Fruit fly (Drosophila melanogaster) whole organism, embryonic: ENCODE results near the gene Pkg21D.
A peak's percentile ranks its signal among the peaks of the same experiment; 100 is the strongest.

ENCODE experiments used
- CG11093 ChIP-seq: fragments of 200-800 bp; sonication (Bioruptor generic); IDR thresholded peaks from 3 replicates; pipeline ENCODE4 v1.3.6; 2022; ENCODE audit warnings: missing biosample characterization, missing genetic modification characterization
- CG12942 ChIP-seq: fragments of 200-800 bp; sonication (Bioruptor generic); optimal IDR thresholded peaks from 3 replicates; lab custom pipeline; 2016; ENCODE audit warnings: missing biosample characterization, missing genetic modification characterization
- CG13296 ChIP-seq: fragments of 200-800 bp; sonication (Bioruptor generic); optimal IDR thresholded peaks from 3 replicates; lab custom pipeline; 2018; ENCODE audit warnings: missing biosample characterization, mild to moderate bottlenecking, missing genetic modification characterization
- CG14441 ChIP-seq: fragments of 200-800 bp; sonication (Bioruptor generic); IDR thresholded peaks from 2 replicates; pipeline ENCODE4 v1.3.6; 2022; ENCODE audit warnings: missing biosample characterization, missing genetic modification characterization
- CG15514 ChIP-seq: fragments of 200-800 bp; sonication (Bioruptor generic); optimal IDR thresholded peaks from 3 replicates; lab custom pipeline; 2017; ENCODE audit warnings: missing biosample characterization, missing genetic modification characterization, mild to moderate bottlenecking, moderate library complexity, missing genetic modification reagents
- CG16779 ChIP-seq: fragments of 200-800 bp; sonication (Bioruptor generic); IDR thresholded peaks from 2 replicates; pipeline ENCODE4 v1.3.6; 2022; ENCODE audit warnings: missing biosample characterization, missing genetic modification characterization
- CG18599 ChIP-seq: fragments of 200-800 bp; sonication (Bioruptor generic); optimal IDR thresholded peaks from 3 replicates; lab custom pipeline; 2017; ENCODE audit warnings: missing biosample characterization, missing genetic modification characterization, mild to moderate bottlenecking, moderate library complexity, missing genetic modification reagents
- CG2120 ChIP-seq: fragments of 200-800 bp; sonication (Bioruptor generic); optimal IDR thresholded peaks from 3 replicates; lab custom pipeline; 2016; ENCODE audit warnings: missing biosample characterization, missing genetic modification characterization
- CG2202 ChIP-seq: fragments of 200-800 bp; sonication (Bioruptor generic); optimal IDR thresholded peaks from 2 replicates; lab custom pipeline; 2018; ENCODE audit warnings: missing biosample characterization, mild to moderate bottlenecking, missing genetic modification characterization
- CG2678 ChIP-seq: fragments of 200-800 bp; sonication (Bioruptor generic); optimal IDR thresholded peaks from 3 replicates; lab custom pipeline; 2019; ENCODE audit warnings: missing biosample characterization, mild to moderate bottlenecking, missing genetic modification characterization, moderate library complexity
- CG34376 ChIP-seq: fragments of 200-800 bp; sonication (Bioruptor generic); optimal IDR thresholded peaks from 2 replicates; lab custom pipeline; 2018; ENCODE audit warnings: missing biosample characterization, mild to moderate bottlenecking, missing genetic modification characterization
- CG3847 ChIP-seq: fragments of 200-800 bp; sonication (Bioruptor generic); IDR thresholded peaks from 2 replicates; pipeline ENCODE4 v1.3.6; 2022; ENCODE audit warnings: missing biosample characterization, missing genetic modification characterization
- CG4360 ChIP-seq: fragments of 200-800 bp; sonication (Bioruptor generic); IDR thresholded peaks from 2 replicates; pipeline ENCODE4 v1.3.6; 2022; ENCODE audit warnings: missing biosample characterization, missing genetic modification characterization
- CG4617 ChIP-seq: fragments of 200-800 bp; sonication (Bioruptor generic); optimal IDR thresholded peaks from 3 replicates; lab custom pipeline; 2016; ENCODE audit warnings: missing biosample characterization, missing genetic modification characterization, borderline replicate concordance
- CG9437 ChIP-seq: fragments of 200-800 bp; sonication (Bioruptor generic); optimal IDR thresholded peaks from 2 replicates; lab custom pipeline; 2018; ENCODE audit warnings: missing biosample characterization, mild to moderate bottlenecking, missing genetic modification characterization
- CG9932 ChIP-seq: fragments of 200-800 bp; sonication (Bioruptor generic); IDR thresholded peaks from 2 replicates; pipeline ENCODE4 v1.3.6; 2022; ENCODE audit warnings: missing biosample characterization, missing genetic modification characterization
- Dbx ChIP-seq: fragments of 200-800 bp; sonication (Bioruptor generic); IDR thresholded peaks from 3 replicates; pipeline ENCODE4 v1.3.6; 2022; ENCODE audit warnings: missing biosample characterization, missing genetic modification characterization
- Doc2 ChIP-seq: fragments of 200-800 bp; sonication (Bioruptor generic); IDR thresholded peaks from 2 replicates; pipeline ENCODE4 v1.3.6; 2022; ENCODE audit warnings: missing biosample characterization, missing genetic modification characterization
- Ets97D ChIP-seq: fragments of 200-800 bp; sonication (Bioruptor generic); optimal IDR thresholded peaks from 3 replicates; lab custom pipeline; 2016; ENCODE audit warnings: missing biosample characterization, missing genetic modification characterization
- HLH3B ChIP-seq: fragments of 200-800 bp; sonication (Bioruptor generic); IDR thresholded peaks from 2 replicates; pipeline ENCODE4 v1.3.6; 2022; ENCODE audit warnings: missing biosample characterization, missing genetic modification characterization
- Hmr ChIP-seq: fragments of 200-800 bp; sonication (Bioruptor generic); optimal IDR thresholded peaks from 3 replicates; lab custom pipeline; 2017; ENCODE audit warnings: mild to moderate bottlenecking, missing biosample characterization, missing genetic modification reagents, missing genetic modification characterization
- Mad ChIP-seq: fragments of 200-800 bp; sonication (Bioruptor generic); optimal IDR thresholded peaks from 2 replicates; lab custom pipeline; 2016; ENCODE audit warnings: missing biosample characterization, missing genetic modification characterization
- Neu2 ChIP-seq: fragments of 200-800 bp; sonication (Bioruptor generic); optimal IDR thresholded peaks from 3 replicates; lab custom pipeline; 2016; ENCODE audit warnings: missing biosample characterization, missing genetic modification characterization, borderline replicate concordance
- Rfx ChIP-seq: fragments of 200-800 bp; sonication (Bioruptor generic); IDR thresholded peaks from 2 replicates; pipeline ENCODE4 v1.3.6; 2022; ENCODE audit warnings: missing biosample characterization, missing genetic modification characterization
- Side ChIP-seq: fragments of 200-800 bp; sonication (Bioruptor generic); optimal IDR thresholded peaks from 2 replicates; lab custom pipeline; 2016; ENCODE audit warnings: missing biosample characterization, missing genetic modification characterization
- Sry-δ ChIP-seq: fragments of 200-800 bp; sonication (Bioruptor generic); optimal IDR thresholded peaks from 2 replicates; lab custom pipeline; 2016; ENCODE audit warnings: missing biosample characterization, missing genetic modification characterization
- Stat92E ChIP-seq, 3 experiments: fragments of >200 bp in 2 of 3; fragments of 200-800 bp in 1 of 3; sonication (Bioruptor generic) in 1 of 3; optimal IDR thresholded peaks; 2 replicates each; lab custom pipeline; 2017 to 2019; ENCODE audit warnings: missing biosample characterization in 3 of 3, missing genetic modification characterization in 3 of 3, mild to moderate bottlenecking in 1 of 3, moderate library complexity in 1 of 3
- YL-1 ChIP-seq: fragments of 200-800 bp; sonication (Bioruptor generic); optimal IDR thresholded peaks from 3 replicates; lab custom pipeline; 2017; ENCODE audit warnings: missing biosample characterization, mild to moderate bottlenecking, missing genetic modification characterization
- ab ChIP-seq: fragments of 200-800 bp; sonication (Bioruptor generic); optimal IDR thresholded peaks from 2 replicates; lab custom pipeline; 2016; ENCODE audit warnings: missing biosample characterization, missing genetic modification characterization
- bbx ChIP-seq: fragments of 200-800 bp; sonication (Bioruptor generic); IDR thresholded peaks from 2 replicates; pipeline ENCODE4 v1.3.6; 2022; ENCODE audit warnings: missing biosample characterization, missing genetic modification characterization; ENCODE audit not compliant: partially characterized antibody
- cato ChIP-seq: fragments of 200-800 bp; sonication (Bioruptor generic); optimal IDR thresholded peaks from 2 replicates; lab custom pipeline; 2016; ENCODE audit warnings: missing biosample characterization, missing genetic modification characterization, borderline replicate concordance
- cg ChIP-seq: fragments of 200-800 bp; sonication (Bioruptor generic); optimal IDR thresholded peaks from 3 replicates; lab custom pipeline; 2019; ENCODE audit warnings: missing biosample characterization, mild to moderate bottlenecking, missing genetic modification characterization, moderate library complexity
- fd102C ChIP-seq: fragments of 200-800 bp; sonication (Bioruptor generic); optimal IDR thresholded peaks from 2 replicates; lab custom pipeline; 2018; ENCODE audit warnings: missing biosample characterization, mild to moderate bottlenecking, missing genetic modification characterization, moderate library complexity
- fru ChIP-seq: fragments of >200 bp; optimal IDR thresholded peaks from 2 replicates; lab custom pipeline; 2017
- gem ChIP-seq: fragments of 200-800 bp; sonication (Bioruptor generic); optimal IDR thresholded peaks from 2 replicates; lab custom pipeline; 2019; ENCODE audit warnings: missing biosample characterization, mild to moderate bottlenecking, missing genetic modification characterization, moderate library complexity
- kah ChIP-seq: fragments of 200-800 bp; sonication (Bioruptor generic); optimal IDR thresholded peaks from 2 replicates; lab custom pipeline; 2018; ENCODE audit warnings: missing biosample characterization, mild to moderate bottlenecking, missing genetic modification characterization
- lab ChIP-seq: fragments of 200-800 bp; sonication (Bioruptor generic); optimal IDR thresholded peaks from 3 replicates; lab custom pipeline; 2017; ENCODE audit warnings: missing biosample characterization, missing genetic modification characterization, mild to moderate bottlenecking, moderate library complexity, missing genetic modification reagents
- lbe ChIP-seq: fragments of 200-800 bp; sonication (Bioruptor generic); optimal IDR thresholded peaks from 2 replicates; lab custom pipeline; 2016; ENCODE audit warnings: missing biosample characterization, mild to moderate bottlenecking, missing genetic modification characterization
- pho ChIP-seq: fragments of 200-800 bp; sonication (Bioruptor generic); optimal IDR thresholded peaks from 2 replicates; lab custom pipeline; 2016; ENCODE audit warnings: missing biosample characterization, missing genetic modification characterization
- pum ChIP-seq: fragments of 200-800 bp; sonication (Bioruptor generic); optimal IDR thresholded peaks from 2 replicates; lab custom pipeline; 2016; ENCODE audit warnings: missing biosample characterization, missing genetic modification characterization
- row ChIP-seq: fragments of 200-800 bp; sonication (Bioruptor generic); IDR thresholded peaks from 3 replicates; pipeline ENCODE4 v1.3.6; 2022; ENCODE audit warnings: missing biosample characterization, missing genetic modification characterization
- run ChIP-seq: fragments of 200-800 bp; sonication (Bioruptor generic); optimal IDR thresholded peaks from 3 replicates; lab custom pipeline; 2018; ENCODE audit warnings: missing biosample characterization, mild to moderate bottlenecking, missing genetic modification characterization
- slbo ChIP-seq: fragments of 200-800 bp; sonication (Bioruptor generic); IDR thresholded peaks from 2 replicates; pipeline ENCODE4 v1.3.6; 2022; ENCODE audit warnings: missing biosample characterization, missing genetic modification characterization
- wdn ChIP-seq: fragments of 200-800 bp; sonication (Bioruptor generic); IDR thresholded peaks from 2 replicates; pipeline ENCODE4 v1.3.6; 2022; ENCODE audit warnings: missing biosample characterization, missing genetic modification characterization

Pkg21D gene

dm6 chr2L:784036-784435 lies 6.6 kb downstream of the Pkg21D start, which contains the start of gene CG3544:
Gene CG3544, plus strand, starts transcription at chr2L:784336.
- TF ChIP-seq CG11093 (GFP tag; lab: Robert Waterston, UW) (no peak), pho (GFP tag; lab: Kevin White, UChicago) (no peak), bbx (GFP tag; lab: Robert Waterston, UW) (no peak)

dm6 chr2L:780851-781250 lies 9.7 kb downstream of the Pkg21D start:
- TF ChIP-seq Hmr (GFP tag; lab: Kevin White, UChicago) (peak; percentile 33), HLH3B (GFP tag; lab: Robert Waterston, UW) (no peak), CG9437 (no peak), CG18599 (peak; percentile 60), Rfx (GFP tag; lab: Robert Waterston, UW) (0 out of 2 replicates have a peak, but pooled peaks have one; percentile 22), CG12942 (no peak), gem (tag; lab: Kevin White, UChicago) (no peak), wdn (GFP tag; lab: Robert Waterston, UW) (no peak), kah (GFP tag; lab: Kevin White, UChicago) (no peak), Mad (GFP tag; lab: Kevin White, UChicago) (no peak), Sry-δ (GFP tag; lab: Kevin White, UChicago) (no peak), CG13296 (GFP tag; lab: Kevin White, UChicago) (no peak), CG2120 (GFP tag; lab: Kevin White, UChicago) (peak; percentile 28), pum (no peak), CG2678 (tag; lab: Kevin White, UChicago) (peak; percentile 24), slbo (GFP tag; lab: Robert Waterston, UW) (peak; percentile 61), CG4360 (no peak), CG34376 (no peak), row (GFP tag; lab: Robert Waterston, UW) (0 out of 3 replicates have a peak, but pooled peaks have one; percentile 29), CG9932 (GFP tag; lab: Robert Waterston, UW) (0 out of 2 replicates have a peak, but pooled peaks have one; percentile 9), Dbx (GFP tag; lab: Robert Waterston, UW) (0 out of 3 replicates have a peak, but pooled peaks have one; percentile 21), CG3847 (GFP tag; lab: Robert Waterston, UW) (no peak), CG14441 (0 out of 2 replicates have a peak, but pooled peaks have one; percentile 27), fru (lab: Kevin White, UChicago) (no peak), ab (GFP tag; lab: Kevin White, UChicago) (no peak), Stat92E (GFP tag; optimal IDR thresholded peaks at IDR 0.05; lab: Kevin White, UChicago) (no peak), CG2202 (tag; lab: Kevin White, UChicago) (no peak), CG4617 (GFP tag; lab: Kevin White, UChicago) (no peak), cg (GFP tag; lab: Kevin White, UChicago) (no peak), Doc2 (no peak), lab (GFP tag; lab: Kevin White, UChicago) (peak; percentile 34), Ets97D (GFP tag; lab: Kevin White, UChicago) (no peak), CG15514 (GFP tag; lab: Kevin White, UChicago) (peak; percentile 12), YL-1 (GFP tag; lab: Kevin White, UChicago) (no peak), lbe (GFP tag; lab: Kevin White, UChicago) (no peak), CG16779 (GFP tag; lab: Robert Waterston, UW) (no peak), fd102C (GFP tag; lab: Kevin White, UChicago) (no peak), cato (GFP tag; lab: Kevin White, UChicago) (no peak), Side (GFP tag; lab: Kevin White, UChicago) (no peak), run (tag; lab: Kevin White, UChicago) (no peak), Neu2 (GFP tag; lab: Kevin White, UChicago) (no peak)
